Worm (Caenorhabditis elegans) whole organism, L1 larva: ENCODE data around the gene prp-40.

Source experiments
- C04F5.9 ChIP-seq: sonication (generic microtip); optimal IDR thresholded peaks from 2 replicates; lab custom pipeline; 2016; ENCODE audit warnings: missing genetic modification characterization, missing compliant biosample characterization
- C16A3.4 ChIP-seq: fragments of 150-350 bp; optimal IDR thresholded peaks from 2 replicates; lab custom pipeline; 2014; ENCODE audit warnings: missing biosample characterization, missing genetic modification characterization
- Y116A8C.19 ChIP-seq: sonication (generic microtip); optimal IDR thresholded peaks from 2 replicates; lab custom pipeline; 2016; ENCODE audit warnings: missing compliant biosample characterization, missing genetic modification characterization, borderline replicate concordance
- alr-1 ChIP-seq: fragments of 200-800 bp; sonication (Bioruptor generic); optimal IDR thresholded peaks from 2 replicates; lab custom pipeline; 2018; ENCODE audit warnings: borderline replicate concordance, mild to moderate bottlenecking, missing genetic modification characterization, missing compliant biosample characterization
- aly-2 ChIP-seq: fragments of 150-350 bp; optimal IDR thresholded peaks from 2 replicates; lab custom pipeline; 2014; ENCODE audit warnings: missing biosample characterization, missing genetic modification characterization
- ama-1 ChIP-seq: fragments of 150-350 bp; optimal IDR thresholded peaks from 2 replicates; lab custom pipeline; 2014
- dpl-1 ChIP-seq, 3 experiments: fragments of 150-350 bp in 2 of 3; sonication (generic microtip) in 1 of 3; optimal IDR thresholded peaks; 2 replicates each; lab custom pipeline; 2014 to 2017; ENCODE audit warnings: missing biosample characterization in 3 of 3, missing genetic modification characterization in 3 of 3, missing genetic modification reagents in 3 of 3
- egl-27 ChIP-seq, 2 experiments: fragments of 150-350 bp in 1 of 2; sonication (generic microtip); optimal IDR thresholded peaks; 3 replicates each; lab custom pipeline; 2017 to 2018; ENCODE audit warnings: missing biosample characterization in 2 of 2, missing genetic modification characterization in 2 of 2, missing genetic modification reagents in 2 of 2
- fkh-8 ChIP-seq: sonication (generic microtip); optimal IDR thresholded peaks from 2 replicates; lab custom pipeline; 2016; ENCODE audit warnings: mild to moderate bottlenecking, missing genetic modification characterization, missing compliant biosample characterization
- fos-1 ChIP-seq: fragments of 150-350 bp; optimal IDR thresholded peaks from 2 replicates; lab custom pipeline; 2014; ENCODE audit warnings: missing biosample characterization, missing genetic modification characterization
- irx-1 ChIP-seq: sonication (generic microtip); optimal IDR thresholded peaks from 2 replicates; lab custom pipeline; 2016; ENCODE audit warnings: missing genetic modification characterization, missing compliant biosample characterization
- lin-13 ChIP-seq: fragments of 150-350 bp; optimal IDR thresholded peaks from 2 replicates; lab custom pipeline; 2014; ENCODE audit warnings: missing biosample characterization, missing genetic modification reagents, missing genetic modification characterization
- lin-15B ChIP-seq: fragments of 150-350 bp; sonication (generic microtip); optimal IDR thresholded peaks from 3 replicates; lab custom pipeline; 2014; ENCODE audit warnings: missing biosample characterization, missing genetic modification characterization
- lin-35 ChIP-seq, 2 experiments: fragments of 150-350 bp; optimal IDR thresholded peaks; 2 replicates each; lab custom pipeline; 2014; ENCODE audit warnings: missing biosample characterization in 2 of 2, missing genetic modification characterization in 2 of 2, missing genetic modification reagents in 2 of 2
- lin-39 ChIP-seq: fragments of 150-350 bp; optimal IDR thresholded peaks from 2 replicates; lab custom pipeline; 2014; ENCODE audit warnings: missing biosample characterization, missing genetic modification reagents, missing genetic modification characterization
- lir-3 ChIP-seq: sonication (generic microtip); optimal IDR thresholded peaks from 2 replicates; lab custom pipeline; 2016; ENCODE audit warnings: mild to moderate bottlenecking, missing genetic modification characterization, moderate library complexity, missing compliant biosample characterization; ENCODE audit not compliant: poor library complexity
- lsy-2 ChIP-seq, 2 experiments: fragments of 150-350 bp; optimal IDR thresholded peaks; 2 replicates each; lab custom pipeline; 2014; ENCODE audit warnings: missing biosample characterization in 2 of 2, missing genetic modification characterization in 2 of 2
- mab-9 ChIP-seq: fragments of 200-800 bp; sonication (Bioruptor generic); IDR thresholded peaks from 2 replicates; pipeline ENCODE4 v1.3.6; 2022; ENCODE audit warnings: missing genetic modification reagents, missing genetic modification characterization, missing compliant biosample characterization
- nhr-11 ChIP-seq: fragments of 150-350 bp; optimal IDR thresholded peaks from 2 replicates; lab custom pipeline; 2014; ENCODE audit warnings: missing biosample characterization, missing genetic modification characterization
- nhr-28 ChIP-seq: fragments of 150-350 bp; optimal IDR thresholded peaks from 2 replicates; lab custom pipeline; 2014; ENCODE audit warnings: missing biosample characterization, missing genetic modification characterization
- nhr-47 ChIP-seq: sonication (generic microtip); optimal IDR thresholded peaks from 2 replicates; lab custom pipeline; 2016; ENCODE audit warnings: mild to moderate bottlenecking, missing genetic modification characterization, moderate library complexity, missing compliant biosample characterization
- nhr-71 ChIP-seq: sonication (generic microtip); optimal IDR thresholded peaks from 2 replicates; lab custom pipeline; 2016; ENCODE audit warnings: mild to moderate bottlenecking, missing genetic modification characterization, moderate library complexity, missing compliant biosample characterization
- nhr-84 ChIP-seq: sonication (generic microtip); optimal IDR thresholded peaks from 2 replicates; lab custom pipeline; 2017; ENCODE audit warnings: missing biosample characterization, missing genetic modification characterization
- nhr-90 ChIP-seq: sonication (generic microtip); optimal IDR thresholded peaks from 2 replicates; lab custom pipeline; 2016; ENCODE audit warnings: mild to moderate bottlenecking, missing genetic modification characterization, missing compliant biosample characterization; ENCODE audit not compliant: poor library complexity
- pag-3 ChIP-seq: sonication (generic microtip); optimal IDR thresholded peaks from 2 replicates; lab custom pipeline; 2017; ENCODE audit warnings: missing genetic modification characterization, mild to moderate bottlenecking, missing compliant biosample characterization, antibody characterized with exemption, borderline replicate concordance; ENCODE audit not compliant: insufficient read depth
- pax-3 ChIP-seq: fragments of 200-800 bp; sonication (Bioruptor generic); optimal IDR thresholded peaks from 2 replicates; lab custom pipeline; 2018; ENCODE audit warnings: mild to moderate bottlenecking, missing genetic modification characterization, moderate library complexity, missing compliant biosample characterization
- pqm-1 ChIP-seq: sonication (generic microtip); optimal IDR thresholded peaks from 3 replicates; lab custom pipeline; 2017; ENCODE audit warnings: missing biosample characterization, missing genetic modification characterization
- rnt-1 ChIP-seq: sonication (generic microtip); optimal IDR thresholded peaks from 2 replicates; lab custom pipeline; 2016; ENCODE audit warnings: mild to moderate bottlenecking, missing genetic modification characterization, moderate library complexity, missing compliant biosample characterization
- skn-1 ChIP-seq: fragments of 150-350 bp; optimal IDR thresholded peaks from 2 replicates; lab custom pipeline; 2014; ENCODE audit warnings: missing biosample characterization, missing genetic modification characterization
- snu-23 ChIP-seq: sonication (generic microtip); optimal IDR thresholded peaks from 2 replicates; lab custom pipeline; 2016; ENCODE audit warnings: missing genetic modification characterization, missing compliant biosample characterization
- tbx-2 ChIP-seq: sonication (generic microtip); optimal IDR thresholded peaks from 2 replicates; lab custom pipeline; 2016; ENCODE audit warnings: missing genetic modification characterization, missing compliant biosample characterization
- vab-15 ChIP-seq: sonication (generic microtip); optimal IDR thresholded peaks from 2 replicates; lab custom pipeline; 2017; ENCODE audit warnings: missing genotype, mild to moderate bottlenecking, missing genetic modification characterization, missing compliant biosample characterization
- zag-1 ChIP-seq: fragments of 150-350 bp; optimal IDR thresholded peaks from 2 replicates; lab custom pipeline; 2014; ENCODE audit warnings: missing biosample characterization, missing genetic modification characterization

Gene prp-40

DNA sequence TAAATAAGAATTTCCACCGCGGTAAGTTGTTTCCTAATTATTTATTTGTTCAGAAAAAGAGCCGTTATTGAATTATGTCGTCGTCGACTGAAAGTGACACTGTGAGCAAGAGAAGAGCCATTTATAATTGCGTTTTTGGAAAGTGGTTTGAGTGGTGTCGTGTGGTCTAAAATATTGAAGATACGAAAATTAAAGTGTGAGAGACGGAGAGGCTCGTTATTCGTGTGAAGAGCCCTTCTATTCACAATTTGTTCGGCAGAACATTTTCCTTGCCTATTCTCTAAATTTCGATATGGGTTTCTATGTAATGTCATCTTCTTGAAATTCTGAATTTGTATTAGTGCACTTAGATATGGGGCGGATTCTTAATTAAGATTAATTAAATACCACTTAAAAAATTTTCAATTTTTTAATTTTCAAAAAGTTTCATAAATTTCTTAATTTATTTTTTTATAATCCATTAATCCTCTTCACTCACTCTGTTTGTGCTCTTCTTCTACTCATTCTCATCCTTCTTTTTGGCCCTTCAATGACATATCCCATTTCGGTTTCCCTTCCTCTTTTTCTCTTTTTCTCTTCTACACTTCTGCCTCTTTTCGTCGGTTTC, 12.0 kb upstream of the prp-40 start (continued):
- TF ChIP-seq lsy-2 (tag; optimal IDR thresholded peaks at IDR 0.05; lab: Kevin White, UChicago) (peak; percentile 2 to 43), tbx-2 (tag; lab: Kevin White, UChicago) (no peak), C04F5.9 (tag; lab: Kevin White, UChicago) (no peak), ama-1 (lab: Kevin White, UChicago) (peak; percentile 56), snu-23 (GFP tag; lab: Kevin White, UChicago) (peak; percentile 51), nhr-71 (tag; lab: Kevin White, UChicago) (peak; percentile 55), lin-35 (GFP tag; optimal IDR thresholded peaks at IDR 0.05; lab: Kevin White, UChicago) (peak in 1 of 2 experiments; percentile 27)

DNA sequence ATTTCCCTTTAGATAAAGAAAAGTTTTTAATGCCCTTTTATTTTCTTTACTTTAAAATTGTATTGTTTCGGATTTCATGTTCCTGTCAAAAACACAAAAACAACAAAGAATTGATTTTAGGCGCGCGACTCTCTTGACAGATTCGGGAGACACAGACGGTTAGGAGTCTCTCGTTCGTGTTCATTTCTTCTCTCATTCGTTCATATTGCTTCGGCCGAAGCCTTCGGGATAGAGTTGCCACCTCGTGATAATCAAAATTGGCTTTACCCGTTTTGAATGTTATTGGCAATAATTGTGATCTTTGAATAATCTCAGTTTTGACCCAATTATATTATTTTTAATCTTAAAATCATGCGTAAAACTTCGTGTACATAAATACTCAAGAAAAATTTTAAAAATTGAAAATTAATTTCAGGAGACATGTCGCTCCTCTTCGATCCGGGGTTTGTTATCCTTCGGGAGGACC, 10.8 kb upstream of the prp-40 start, which contains the start of gene F55H2.5:
TSS of gene F55H2.5 (plus strand) at position 416 of the 466 bp plus-strand sequence.
- no peak for TF ChIP-seq lin-15B (tag; lab: Kevin White, UChicago)
- TF ChIP-seq alr-1 (tag; lab: Kevin White, UChicago), result no peak
- TF ChIP-seq mab-9 (GFP tag; lab: Robert Waterston, UW), result no peak
- TF ChIP-seq snu-23 (GFP tag; lab: Kevin White, UChicago), result no peak
- no peak for TF ChIP-seq nhr-84 (tag; lab: Kevin White, UChicago)
- TF ChIP-seq skn-1 (tag; lab: Kevin White, UChicago), result no peak
- no peak for TF ChIP-seq lir-3 (tag; lab: Kevin White, UChicago)
- no peak for TF ChIP-seq pag-3 (tag; lab: Kevin White, UChicago)

DNA sequence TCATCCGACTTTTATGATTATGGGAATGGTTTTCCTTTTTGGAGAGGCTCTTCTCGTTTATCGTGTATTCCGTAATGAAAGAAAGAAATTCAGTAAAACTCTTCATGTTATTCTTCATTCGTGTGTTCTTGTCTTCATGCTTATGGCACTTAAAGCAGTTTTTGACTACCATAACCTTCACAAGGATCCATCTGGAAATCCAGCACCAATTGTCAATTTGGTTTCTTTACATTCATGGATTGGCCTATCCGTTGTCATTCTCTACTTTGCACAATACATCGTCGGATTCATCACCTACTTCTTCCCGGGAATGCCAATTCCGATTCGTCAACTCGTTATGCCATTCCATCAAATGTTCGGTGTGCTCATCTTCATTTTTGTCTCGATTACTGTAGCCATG, 10.2 kb upstream of the prp-40 start:
- TF ChIP-seq rnt-1 (tag; lab: Kevin White, UChicago), result no peak
- TF ChIP-seq pax-3 (tag; lab: Kevin White, UChicago), result no peak
- TF ChIP-seq mab-9 (GFP tag; lab: Robert Waterston, UW), result no peak
- TF ChIP-seq C04F5.9 (tag; lab: Kevin White, UChicago), result no peak
- TF ChIP-seq irx-1, result no peak
- TF ChIP-seq dpl-1 (GFP tag; optimal IDR thresholded peaks at IDR 0.05; lab: Kevin White, UChicago), result no peak
- no peak for TF ChIP-seq fkh-8
- no peak for TF ChIP-seq nhr-47 (tag; lab: Kevin White, UChicago)

DNA sequence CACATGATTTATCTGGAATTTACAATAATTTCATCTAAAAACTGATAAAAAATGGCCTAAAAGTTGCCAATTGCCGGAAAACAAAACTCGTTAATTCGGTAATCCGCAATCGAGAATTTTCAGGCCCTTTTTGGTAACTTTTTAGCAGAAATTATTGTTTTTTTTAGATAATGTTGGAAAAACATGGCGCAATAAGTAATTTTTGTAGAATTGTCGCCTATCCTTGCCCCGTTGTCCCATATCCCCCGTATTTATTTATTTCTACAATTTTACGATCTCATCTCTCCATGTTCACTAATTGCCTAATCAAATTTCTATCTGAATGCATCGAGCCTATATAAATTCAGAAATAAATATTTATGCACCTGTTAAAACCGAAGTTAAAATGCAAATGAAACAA, 8.9 kb upstream of the prp-40 start:
- TF ChIP-seq zag-1, result no peak
- no peak for TF ChIP-seq fos-1
- no peak for TF ChIP-seq nhr-90 (tag; lab: Kevin White, UChicago)
- TF ChIP-seq vab-15 (tag; lab: Kevin White, UChicago), result no peak

DNA sequence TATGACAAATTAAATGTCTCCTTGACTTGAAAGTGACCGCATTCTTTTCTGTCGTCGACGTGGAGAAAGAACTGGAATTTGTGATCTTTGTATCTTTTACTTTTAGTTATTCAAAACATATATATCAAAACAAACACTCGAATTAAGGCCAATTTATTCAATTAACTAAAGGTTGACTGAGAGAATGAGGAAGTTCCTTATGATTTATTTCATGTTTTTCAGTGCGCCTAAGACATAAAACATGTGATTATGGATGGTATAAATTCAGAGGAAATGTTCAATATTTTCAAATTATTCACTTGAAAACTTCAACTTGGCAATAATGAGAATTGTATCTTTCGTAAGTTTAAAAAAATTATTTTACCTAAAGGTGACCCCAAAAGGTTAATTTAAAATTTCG, 8.3 kb upstream of the prp-40 start, which contains the start of gene F55H2.8:
TSS of gene F55H2.8 (plus strand) at position 301 of the 400 bp plus-strand sequence.
- no peak for TF ChIP-seq nhr-11 (tag; lab: Kevin White, UChicago)
- no peak for TF ChIP-seq lin-13 (GFP tag; lab: Kevin White, UChicago)
- no peak for TF ChIP-seq aly-2 (tag; lab: Kevin White, UChicago)
- no peak for TF ChIP-seq ama-1 (lab: Kevin White, UChicago)
- no peak for TF ChIP-seq Y116A8C.19 (tag; lab: Kevin White, UChicago)

DNA sequence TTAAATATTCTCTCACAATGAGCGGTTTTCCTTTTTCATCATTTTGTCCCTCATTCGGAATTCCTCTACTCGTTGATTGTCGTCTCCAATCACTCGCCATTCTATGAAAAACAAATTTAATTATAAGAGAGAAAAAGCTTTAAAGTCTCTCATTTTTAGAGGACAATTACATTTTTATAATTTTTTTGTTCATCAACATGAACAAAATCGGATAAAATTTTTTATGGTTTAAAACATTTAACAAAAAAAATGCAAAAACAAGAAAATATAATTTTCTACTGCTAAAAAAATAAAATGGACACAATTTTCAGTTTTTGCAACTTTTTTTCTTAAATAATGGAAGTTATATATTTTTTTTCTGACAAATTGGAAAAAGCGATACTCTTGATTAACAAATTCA, 5.7 kb upstream of the prp-40 start, which contains the start of gene F55H2.7:
TSS of gene F55H2.7 (minus strand) at position 101 of the 400 bp plus-strand sequence.
- TF ChIP-seq pag-3 (tag; lab: Kevin White, UChicago), result no peak
- no peak for TF ChIP-seq nhr-90 (tag; lab: Kevin White, UChicago)
- TF ChIP-seq lin-39 (tag; lab: Kevin White, UChicago), result no peak
- no peak for TF ChIP-seq C16A3.4 (tag; lab: Kevin White, UChicago)
- no peak for TF ChIP-seq egl-27 (tag; optimal IDR thresholded peaks at IDR 0.05; lab: Kevin White, UChicago)
- TF ChIP-seq nhr-28 (tag; lab: Kevin White, UChicago), result no peak
- no peak for TF ChIP-seq pqm-1
- TF ChIP-seq ama-1 (lab: Kevin White, UChicago), result no peak
- no peak for TF ChIP-seq nhr-11 (tag; lab: Kevin White, UChicago)
- TF ChIP-seq, all 84 proteins: peak for 0
